Fruit fly (Drosophila melanogaster) whole organism, prepupa: ENCODE measurements around the gene CG18754.

Source experiments
- Blimp-1 ChIP-seq: fragments of 200-800 bp; sonication (Bioruptor generic); optimal IDR thresholded peaks from 3 replicates; lab custom pipeline; 2017; ENCODE audit warnings: missing biosample characterization, missing genetic modification characterization, mild to moderate bottlenecking, moderate library complexity, missing genetic modification reagents
- CG10631 ChIP-seq: fragments of 200-800 bp; sonication (Bioruptor generic); optimal IDR thresholded peaks from 2 replicates; lab custom pipeline; 2016; ENCODE audit warnings: missing biosample characterization, missing genetic modification characterization
- CG10669 ChIP-seq: fragments of 200-800 bp; sonication (Bioruptor generic); optimal IDR thresholded peaks from 3 replicates; lab custom pipeline; 2018; ENCODE audit warnings: missing biosample characterization, mild to moderate bottlenecking, missing genetic modification characterization, moderate library complexity
- CG11902 ChIP-seq: fragments of 200-800 bp; sonication (Bioruptor generic); optimal IDR thresholded peaks from 3 replicates; lab custom pipeline; 2016; ENCODE audit warnings: missing biosample characterization, missing genetic modification characterization
- CG15336 ChIP-seq: fragments of 200-800 bp; sonication (Bioruptor generic); IDR thresholded peaks from 2 replicates; pipeline ENCODE4 v1.3.6; 2022; ENCODE audit warnings: missing biosample characterization, missing genetic modification characterization
- CG1621 ChIP-seq: fragments of 200-800 bp; sonication (Bioruptor generic); optimal IDR thresholded peaks from 3 replicates; lab custom pipeline; 2018; ENCODE audit warnings: missing biosample characterization, mild to moderate bottlenecking, missing genetic modification characterization
- CG16779 ChIP-seq: fragments of 200-800 bp; sonication (Bioruptor generic); optimal IDR thresholded peaks from 3 replicates; lab custom pipeline; 2017; ENCODE audit warnings: missing biosample characterization, mild to moderate bottlenecking, missing genetic modification characterization
- CG3032 ChIP-seq: fragments of 200-800 bp; optimal IDR thresholded peaks from 2 replicates; lab custom pipeline; 2019; ENCODE audit warnings: missing biosample characterization, mild to moderate bottlenecking, missing genetic modification characterization, moderate library complexity
- CG31627 ChIP-seq: fragments of 200-800 bp; sonication (Bioruptor generic); optimal IDR thresholded peaks from 3 replicates; lab custom pipeline; 2016; ENCODE audit warnings: missing biosample characterization, missing genetic modification characterization
- CG32006 ChIP-seq: fragments of 200-800 bp; sonication (Bioruptor generic); optimal IDR thresholded peaks from 3 replicates; lab custom pipeline; 2017; ENCODE audit warnings: missing biosample characterization, mild to moderate bottlenecking, missing genetic modification characterization
- CG3919 ChIP-seq: fragments of 200-800 bp; sonication (Bioruptor generic); optimal IDR thresholded peaks from 3 replicates; lab custom pipeline; 2016; ENCODE audit warnings: missing biosample characterization, missing genetic modification characterization
- CG6163 ChIP-seq: fragments of 200-800 bp; sonication (Bioruptor generic); IDR thresholded peaks from 3 replicates; pipeline ENCODE4 v1.3.6; 2022; ENCODE audit warnings: missing biosample characterization, missing genetic modification characterization
- CG6276 ChIP-seq: fragments of 200-800 bp; sonication (Bioruptor generic); optimal IDR thresholded peaks from 2 replicates; lab custom pipeline; 2017; ENCODE audit warnings: missing biosample characterization, mild to moderate bottlenecking, missing genetic modification characterization
- CG7368 ChIP-seq: fragments of 200-800 bp; sonication (Bioruptor generic); optimal IDR thresholded peaks from 3 replicates; lab custom pipeline; 2016; ENCODE audit warnings: missing biosample characterization, missing genetic modification characterization
- CG8119 ChIP-seq: fragments of 200-800 bp; sonication (Bioruptor generic); IDR thresholded peaks from 3 replicates; pipeline ENCODE4 v1.3.6; 2022; ENCODE audit warnings: missing biosample characterization, missing genetic modification characterization
- CG8319 ChIP-seq: fragments of 200-800 bp; sonication (Bioruptor generic); optimal IDR thresholded peaks from 3 replicates; lab custom pipeline; 2016; ENCODE audit warnings: missing biosample characterization, missing genetic modification characterization
- CG8632 ChIP-seq: fragments of 200-800 bp; sonication (Bioruptor generic); optimal IDR thresholded peaks from 3 replicates; lab custom pipeline; 2016; ENCODE audit warnings: missing biosample characterization, missing genetic modification characterization
- Eip75B ChIP-seq: fragments of 200-800 bp; sonication (Bioruptor generic); optimal IDR thresholded peaks from 3 replicates; lab custom pipeline; 2016; ENCODE audit warnings: missing biosample characterization, missing genetic modification characterization
- Eip78C ChIP-seq: fragments of 200-800 bp; sonication (Bioruptor generic); peaks from one replicate; lab custom pipeline; 2016; ENCODE audit warnings: missing biosample characterization, missing genetic modification characterization
- Eip93F ChIP-seq: fragments of 200-800 bp; sonication (Bioruptor generic); optimal IDR thresholded peaks from 2 replicates; lab custom pipeline; 2016; ENCODE audit warnings: missing biosample characterization, mild to moderate bottlenecking, missing genetic modification characterization
- Ets21C ChIP-seq: fragments of 200-800 bp; sonication (Bioruptor generic); optimal IDR thresholded peaks from 3 replicates; lab custom pipeline; 2016; ENCODE audit warnings: missing biosample characterization, missing genetic modification characterization
- Gug ChIP-seq: fragments of 200-800 bp; sonication (Bioruptor generic); IDR thresholded peaks from 2 replicates; pipeline ENCODE4 v1.3.6; 2022; ENCODE audit warnings: missing biosample characterization, missing genetic modification characterization
- Met ChIP-seq: fragments of 200-800 bp; sonication (Bioruptor generic); optimal IDR thresholded peaks from 3 replicates; lab custom pipeline; 2016; ENCODE audit warnings: missing biosample characterization, missing genetic modification characterization
- Sox102F ChIP-seq: fragments of 200-800 bp; sonication (Bioruptor generic); optimal IDR thresholded peaks from 2 replicates; lab custom pipeline; 2016; ENCODE audit warnings: missing biosample characterization, mild to moderate bottlenecking, missing genetic modification characterization
- Sox14 ChIP-seq: fragments of 200-800 bp; sonication (Bioruptor generic); optimal IDR thresholded peaks from 3 replicates; lab custom pipeline; 2016; ENCODE audit warnings: missing biosample characterization, missing genetic modification characterization
- Sox15 ChIP-seq: fragments of 200-800 bp; sonication (Bioruptor generic); optimal IDR thresholded peaks from 3 replicates; lab custom pipeline; 2016; ENCODE audit warnings: missing biosample characterization, missing genetic modification characterization
- cyc ChIP-seq: fragments of 200-800 bp; sonication (Bioruptor generic); optimal IDR thresholded peaks from 3 replicates; lab custom pipeline; 2016; ENCODE audit warnings: missing biosample characterization, missing genetic modification characterization
- dsx ChIP-seq: fragments of 200-800 bp; optimal IDR thresholded peaks from 3 replicates; lab custom pipeline; 2019; ENCODE audit warnings: missing biosample characterization, mild to moderate bottlenecking, missing genetic modification characterization, moderate library complexity; ENCODE audit not compliant: poor library complexity, severe bottlenecking
- esn ChIP-seq: fragments of 200-800 bp; sonication (Bioruptor generic); optimal IDR thresholded peaks from 2 replicates; lab custom pipeline; 2016; ENCODE audit warnings: missing biosample characterization, mild to moderate bottlenecking, missing genetic modification characterization, moderate library complexity
- fd59A ChIP-seq: fragments of 200-800 bp; sonication (Bioruptor generic); optimal IDR thresholded peaks from 2 replicates; lab custom pipeline; 2017; ENCODE audit warnings: missing biosample characterization, mild to moderate bottlenecking, missing genetic modification characterization, missing genetic modification reagents
- fd85E ChIP-seq: fragments of 200-800 bp; sonication (Bioruptor generic); optimal IDR thresholded peaks from 3 replicates; lab custom pipeline; 2016; ENCODE audit warnings: missing biosample characterization, missing genetic modification characterization
- fkh ChIP-seq: fragments of 200-800 bp; sonication (Bioruptor generic); optimal IDR thresholded peaks from 3 replicates; lab custom pipeline; 2017; ENCODE audit warnings: missing biosample characterization, mild to moderate bottlenecking, missing genetic modification characterization, moderate library complexity
- svp ChIP-seq: fragments of 200-800 bp; sonication (Bioruptor generic); peaks from one replicate; lab custom pipeline; 2016; ENCODE audit warnings: missing biosample characterization, missing genetic modification characterization

Gene CG18754

DNA sequence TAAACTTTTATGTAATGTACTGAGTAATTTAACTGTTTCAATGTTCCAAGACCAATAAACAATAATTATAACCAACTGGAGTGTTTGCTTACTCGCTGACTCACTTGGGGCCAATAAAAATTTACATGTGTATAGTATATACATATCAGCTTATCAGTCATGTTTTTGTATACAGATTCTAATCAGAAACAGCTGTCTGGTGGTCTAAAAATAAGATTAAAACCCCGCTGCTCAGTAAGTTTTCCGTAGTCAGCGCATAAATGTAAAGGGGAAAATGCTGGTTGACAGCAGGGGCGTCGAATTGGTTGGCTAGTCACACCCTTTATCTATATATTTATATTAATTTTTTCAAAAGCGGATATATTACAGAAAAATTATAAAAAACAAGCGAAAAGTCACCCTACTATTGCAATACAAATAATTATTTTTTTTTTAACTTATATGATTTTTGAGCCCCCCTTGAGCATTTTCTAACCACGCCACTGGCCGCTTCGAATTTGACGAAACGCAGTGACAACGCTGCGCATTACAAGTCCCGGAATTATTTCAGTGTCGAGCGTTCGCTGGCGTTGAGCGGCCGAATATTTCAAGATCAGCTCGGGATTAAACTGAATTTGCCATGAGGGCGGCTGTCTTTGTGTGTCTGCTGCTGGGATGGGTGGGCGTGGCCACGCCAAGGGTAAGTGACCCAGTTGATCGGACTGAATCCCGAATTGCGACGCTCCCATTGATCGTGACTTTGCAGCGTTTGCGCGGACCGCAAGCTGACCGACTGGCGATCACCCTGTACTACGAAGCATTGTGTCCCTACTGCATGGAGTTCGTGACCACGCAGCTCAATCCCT is 5.3 kb upstream of the CG18754 start, which contains the start of gene GILT2 (continued):
- TF ChIP-seq CG1621 (tag; lab: Kevin White, UChicago) (peak; percentile 11), Sox14 (peak; percentile 71), dsx (GFP tag; lab: Kevin White, UChicago) (peak; percentile 59), Sox15 (GFP tag; lab: Kevin White, UChicago) (peak; percentile 67), Eip78C (GFP tag; lab: Kevin White, UChicago) (peak; percentile 89), CG32006 (GFP tag; lab: Kevin White, UChicago) (peak; percentile 74), Met (GFP tag; lab: Kevin White, UChicago) (peak; percentile 88), CG3919 (GFP tag; lab: Kevin White, UChicago) (peak; percentile 82), CG8319 (GFP tag; lab: Kevin White, UChicago) (peak; percentile 70), esn (GFP tag; lab: Kevin White, UChicago) (peak; percentile 91), Eip75B (GFP tag; lab: Kevin White, UChicago) (peak; percentile 75), Gug (GFP tag; lab: Robert Waterston, UW) (peak; percentile 29; the same call in 1 of the 2 replicates), Ets21C (GFP tag; lab: Kevin White, UChicago) (peak; percentile 57), CG11902 (GFP tag; lab: Kevin White, UChicago) (peak; percentile 71), fkh (GFP tag; lab: Kevin White, UChicago) (peak; percentile 71), CG3032 (peak; percentile 61), cyc (GFP tag; lab: Kevin White, UChicago) (peak; percentile 88), svp (peak; percentile 93), CG15336 (GFP tag; lab: Robert Waterston, UW) (peak; percentile 80), CG8632 (GFP tag; lab: Kevin White, UChicago) (peak; percentile 79), Eip93F (GFP tag; lab: Kevin White, UChicago) (peak; percentile 82), CG10669 (GFP tag; lab: Kevin White, UChicago) (no peak)
- TF ChIP-seq, all 60 proteins: peak for 51

- TF ChIP-seq CG6276 (GFP tag; lab: Kevin White, UChicago) (no peak), cyc (GFP tag; lab: Kevin White, UChicago) (peak; percentile 33), CG8119 (GFP tag; lab: Robert Waterston, UW) (no peak), fd85E (GFP tag; lab: Kevin White, UChicago) (no peak), CG31627 (peak; percentile 29), svp (peak; percentile 60), esn (GFP tag; lab: Kevin White, UChicago) (peak; percentile 11), Sox102F (no peak), Eip78C (GFP tag; lab: Kevin White, UChicago) (peak; percentile 46), Sox14 (peak; percentile 83), CG6163 (GFP tag; lab: Robert Waterston, UW) (no peak)
- TF ChIP-seq, all 60 proteins: peak for 6
Measured at dm6 chr3R:23679911-23680336, 3.9 kb upstream of the CG18754 start, which contains the start of gene eIF3d1. TSS of gene eIF3d1 (plus strand) at chr3R:23680039.

dm6 chr3R:23682203-23682602 is 1.7 kb upstream of the CG18754 start, which contains the start of gene CG16710:
TSS of gene CG16710 (plus strand) at chr3R:23682503.
- TF ChIP-seq fd59A (GFP tag; lab: Kevin White, UChicago) (no peak), svp (no peak), CG7368 (GFP tag; lab: Kevin White, UChicago) (no peak), Blimp-1 (GFP tag; lab: Kevin White, UChicago) (no peak), CG8632 (GFP tag; lab: Kevin White, UChicago) (no peak), cyc (GFP tag; lab: Kevin White, UChicago) (no peak), CG16779 (tag; lab: Kevin White, UChicago) (no peak)

dm6 chr3R:23685955-23686354 is 2.1 kb downstream of the CG18754 start, which contains the start of gene SPE:
TSS of gene SPE (plus strand) at chr3R:23686255.
- TF ChIP-seq CG10631 (GFP tag; lab: Kevin White, UChicago) (no peak), svp (peak; percentile 90)
